Fruit fly (Drosophila melanogaster): ENCODE data around the gene ND-75.

ND-75 gene

DNA sequence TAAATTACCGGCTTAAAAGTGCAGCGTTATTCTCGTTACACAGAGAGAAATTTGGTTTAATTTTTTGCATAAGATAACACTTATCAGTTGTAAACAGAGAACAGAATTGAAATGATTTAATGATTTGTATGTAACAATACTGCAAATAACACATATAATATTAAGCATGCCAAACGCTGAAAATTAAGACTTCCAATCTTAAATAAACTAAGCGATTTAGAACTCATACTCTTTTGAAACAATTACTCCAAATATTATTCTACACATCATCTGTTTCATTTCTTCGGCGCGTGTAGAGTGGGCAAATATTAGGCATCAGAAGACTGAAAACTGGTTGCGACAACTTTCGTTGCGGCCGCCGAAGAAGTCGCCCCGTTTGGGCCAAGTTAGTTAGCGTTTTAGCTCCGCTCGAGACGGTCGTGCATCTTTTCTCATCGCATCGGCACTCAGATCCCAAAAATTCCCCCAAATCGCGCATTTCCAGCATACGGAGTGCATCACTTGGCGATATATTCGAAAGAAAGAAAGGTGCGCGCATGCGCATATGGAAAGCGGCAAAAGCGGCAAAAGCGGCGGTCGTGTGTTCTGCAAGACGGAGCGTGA lies 898 bp upstream of the ND-75 start, which contains the start of gene CG1632 (continued):
- TF ChIP-seq Trl (optimal IDR thresholded peaks at IDR 0.05), result no peak
- TF ChIP-seq Trl (GFP tag; optimal IDR thresholded peaks at IDR 0.05), result no peak
- TF ChIP-seq dmrt99B (tag; optimal IDR thresholded peaks at IDR 0.05), result peak; percentile 37
- no peak for TF ChIP-seq CG2199 (GFP tag; IDR thresholded peaks at IDR 0.05)
- peak; percentile 24 for TF ChIP-seq CG12391 (tag; optimal IDR thresholded peaks at IDR 0.05)
- peak; percentile 24 for TF ChIP-seq dmrt11E (tag; optimal IDR thresholded peaks at IDR 0.05)
- TF ChIP-seq Deaf1 (tag; optimal IDR thresholded peaks at IDR 0.05), result peak; percentile 4
- TF ChIP-seq CG8924 (tag; optimal IDR thresholded peaks at IDR 0.05), result peak; percentile 41
- TF ChIP-seq CG18262 (tag; optimal IDR thresholded peaks at IDR 0.05), result peak; percentile 54
- no peak for TF ChIP-seq vnd (GFP tag; IDR thresholded peaks at IDR 0.05; ENCODE audit: partially characterized antibody)
- TF ChIP-seq CG1024 (GFP tag; IDR thresholded peaks at IDR 0.05), result no peak
- TF ChIP-seq Drgx (GFP tag; IDR thresholded peaks at IDR 0.05), result peak; percentile 81
- peak; percentile 17 for TF ChIP-seq tin (GFP tag; optimal IDR thresholded peaks at IDR 0.05)
- 0 out of 3 replicates have a peak, but pooled peaks have one; percentile 18 for TF ChIP-seq ci (GFP tag; IDR thresholded peaks at IDR 0.05)
- peak; percentile 19 for TF ChIP-seq fd64A (GFP tag; optimal IDR thresholded peaks at IDR 0.05)
- TF ChIP-seq CG4854 (GFP tag; optimal IDR thresholded peaks at IDR 0.05), result no peak
- no peak for TF ChIP-seq disco-r (GFP tag; optimal IDR thresholded peaks at IDR 0.05)
- no peak for TF ChIP-seq CG10274 (GFP tag; optimal IDR thresholded peaks at IDR 0.05)
- TF ChIP-seq CG8388 (GFP tag; optimal IDR thresholded peaks at IDR 0.05), result peak; percentile 22
- TF ChIP-seq tap (tag; optimal IDR thresholded peaks at IDR 0.05), result no peak
- peak; percentile 48 for TF ChIP-seq CG2678 (tag; optimal IDR thresholded peaks at IDR 0.05)
- no peak for TF ChIP-seq maf-S (GFP tag; optimal IDR thresholded peaks at IDR 0.05)
- TF ChIP-seq dysf (GFP tag; IDR thresholded peaks at IDR 0.05), result peak; percentile 41; the same call in 1 of the 3 replicates
- TF ChIP-seq CG17186 (GFP tag; optimal IDR thresholded peaks at IDR 0.05), result no peak
- TF ChIP-seq CG31365 (tag; optimal IDR thresholded peaks at IDR 0.05), result no peak
- no peak for TF ChIP-seq mam (GFP tag; optimal IDR thresholded peaks at IDR 0.05)
- peak; percentile 56 for TF ChIP-seq CG10979 (tag; optimal IDR thresholded peaks at IDR 0.05)
- peak; percentile 29 for TF ChIP-seq CG14710 (tag; optimal IDR thresholded peaks at IDR 0.05)
- peak; percentile 36 for TF ChIP-seq Blimp-1 (GFP tag; optimal IDR thresholded peaks at IDR 0.05)
- no peak for TF ChIP-seq MTF-1 (GFP tag; optimal IDR thresholded peaks at IDR 0.05; ENCODE audit: borderline replicate concordance)
- TF ChIP-seq CG15601 (tag; optimal IDR thresholded peaks at IDR 0.05), result peak; percentile 3
- TF ChIP-seq sr (GFP tag; IDR thresholded peaks at IDR 0.05), result 0 out of 3 replicates have a peak, but pooled peaks have one; percentile 22
- peak; percentile 32 for TF ChIP-seq phol (tag; optimal IDR thresholded peaks at IDR 0.05)
- TF ChIP-seq CG15011 (GFP tag; optimal IDR thresholded peaks at IDR 0.05), result no peak
- TF ChIP-seq lbe (GFP tag; optimal IDR thresholded peaks at IDR 0.05), result peak; percentile 81
- TF ChIP-seq lab (GFP tag; optimal IDR thresholded peaks at IDR 0.05), result peak; percentile 11

DNA sequence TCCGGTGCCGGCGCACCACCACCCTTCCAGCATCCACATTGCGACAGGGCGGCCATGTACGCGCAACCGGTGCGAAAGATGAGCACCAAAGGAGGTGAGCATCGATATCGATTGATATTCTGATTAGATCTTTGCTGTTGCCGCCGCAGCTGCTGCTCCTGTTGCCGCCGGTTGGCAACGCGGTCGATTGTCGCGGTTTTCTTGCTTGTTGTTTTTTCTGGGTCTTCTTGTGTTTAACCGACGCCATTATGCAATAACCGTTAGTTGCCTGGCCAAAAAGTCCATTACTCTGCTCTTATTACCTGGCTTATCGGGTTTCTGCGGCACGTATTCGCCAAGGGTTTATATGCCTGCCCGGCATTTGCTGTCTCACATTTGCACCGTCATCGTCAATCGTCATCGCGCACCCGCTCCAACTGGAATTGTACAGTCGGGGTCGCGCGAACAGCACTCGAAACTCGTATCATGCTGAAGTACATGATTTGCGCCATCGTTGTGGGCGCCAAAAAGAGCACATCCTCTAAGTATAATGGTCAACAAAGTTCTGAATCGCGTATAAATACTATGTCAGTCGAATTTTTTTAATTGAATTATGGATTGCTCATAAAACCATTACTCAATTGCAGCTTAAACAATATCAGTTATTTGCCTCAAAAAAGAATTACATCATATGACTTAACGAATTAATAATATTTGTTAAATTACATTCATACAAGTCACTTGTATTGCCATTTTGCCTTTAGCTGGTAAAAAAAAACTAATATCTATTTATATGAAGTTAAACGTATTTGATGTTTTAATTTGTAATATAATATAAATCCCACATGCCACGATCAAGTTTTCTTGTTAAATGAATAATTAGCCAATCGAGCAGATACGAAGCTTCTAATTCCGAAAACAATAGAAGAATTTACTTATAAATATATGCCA lies 7.3 kb downstream of the ND-75 start, which contains the start of gene sni:
TSS of gene sni (minus strand) at position 51 of the 930 bp plus-strand sequence.
- no peak for TF ChIP-seq ato (GFP tag; IDR thresholded peaks at IDR 0.05; ENCODE audit: partially characterized antibody)
- TF ChIP-seq Med (GFP tag), result peak; percentile 81
- no peak for TF ChIP-seq Bgb (GFP tag; IDR thresholded peaks at IDR 0.05; ENCODE audit: partially characterized antibody)
- TF ChIP-seq slbo (GFP tag; IDR thresholded peaks at IDR 0.05), result no peak
- peak; percentile 4 for TF ChIP-seq pzg (GFP tag; optimal IDR thresholded peaks at IDR 0.05)
- TF ChIP-seq vnd (GFP tag; IDR thresholded peaks at IDR 0.05; ENCODE audit: partially characterized antibody), result 0 out of 3 replicates have a peak, but pooled peaks have one; percentile 21
- TF ChIP-seq CG3838 (GFP tag; optimal IDR thresholded peaks at IDR 0.05), result no peak
- no peak for TF ChIP-seq Oaz (GFP tag; IDR thresholded peaks at IDR 0.05)
- TF ChIP-seq Side (GFP tag; optimal IDR thresholded peaks at IDR 0.05), result peak; percentile 12
- peak; percentile 93 for TF ChIP-seq CG11696 (GFP tag; IDR thresholded peaks at IDR 0.05)
- TF ChIP-seq onecut (GFP tag; IDR thresholded peaks at IDR 0.05), result no peak
- TF ChIP-seq p53 (GFP tag; optimal IDR thresholded peaks at IDR 0.05), result no peak
- peak; percentile 11 for TF ChIP-seq CG1603 (tag; optimal IDR thresholded peaks at IDR 0.05)
- TF ChIP-seq CG10209 (GFP tag; optimal IDR thresholded peaks at IDR 0.05), result peak; percentile 15
